Worm (Caenorhabditis elegans): ENCODE results near the gene T09B9.4.

DNA sequence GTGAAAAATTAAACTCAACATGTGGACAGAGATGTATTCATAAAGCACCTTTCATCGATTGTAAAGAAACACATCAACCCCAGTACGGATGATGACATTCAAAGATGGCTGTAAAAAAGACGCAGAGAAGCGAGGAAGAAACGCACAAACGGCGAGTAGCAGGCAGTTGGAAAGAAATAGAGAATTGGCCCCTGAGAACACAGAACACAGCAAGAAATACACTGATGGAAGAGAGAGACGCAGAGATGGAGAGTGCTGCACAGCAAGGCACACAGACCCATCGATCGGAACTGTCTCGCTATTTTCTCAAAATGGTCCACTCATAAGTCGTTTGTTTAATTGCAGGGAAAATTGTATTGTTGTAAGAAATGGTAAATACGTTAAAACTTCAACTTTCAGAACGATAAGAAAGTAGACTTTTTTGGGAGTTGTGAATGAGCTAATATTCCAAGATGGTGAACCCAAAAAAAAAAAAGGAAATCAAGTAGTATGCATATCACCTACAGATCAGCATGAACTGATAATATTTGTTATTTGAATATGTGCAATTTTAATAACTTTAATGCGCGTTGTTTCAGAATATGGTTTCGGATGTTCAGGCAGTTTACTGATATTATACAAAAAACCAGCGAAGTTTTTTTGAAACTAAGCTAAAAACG, 48.6 kb upstream of the T09B9.4 start:
- TF ChIP-seq ama-1 (optimal IDR thresholded peaks at IDR 0.05) (no peak), tbx-11 (GFP tag; IDR thresholded peaks at IDR 0.05) (no peak), hmbx-1 (tag; optimal IDR thresholded peaks at IDR 0.05) (no peak), B0310.2 (tag; optimal IDR thresholded peaks at IDR 0.05) (no peak), scrt-1 (GFP tag; IDR thresholded peaks at IDR 0.05) (no peak), pes-1 (GFP tag; IDR thresholded peaks at IDR 0.05) (no peak), ets-7 (tag; optimal IDR thresholded peaks at IDR 0.05) (no peak), hnd-1 (tag; optimal IDR thresholded peaks at IDR 0.05) (no peak), hmg-4 (GFP tag; optimal IDR thresholded peaks at IDR 0.05) (no peak), F13C5.2 (tag; optimal IDR thresholded peaks at IDR 0.05) (no peak)
